Worm (Caenorhabditis elegans): Measurements from ENCODE around the gene spc-1.

The spc-1 gene

DNA sequence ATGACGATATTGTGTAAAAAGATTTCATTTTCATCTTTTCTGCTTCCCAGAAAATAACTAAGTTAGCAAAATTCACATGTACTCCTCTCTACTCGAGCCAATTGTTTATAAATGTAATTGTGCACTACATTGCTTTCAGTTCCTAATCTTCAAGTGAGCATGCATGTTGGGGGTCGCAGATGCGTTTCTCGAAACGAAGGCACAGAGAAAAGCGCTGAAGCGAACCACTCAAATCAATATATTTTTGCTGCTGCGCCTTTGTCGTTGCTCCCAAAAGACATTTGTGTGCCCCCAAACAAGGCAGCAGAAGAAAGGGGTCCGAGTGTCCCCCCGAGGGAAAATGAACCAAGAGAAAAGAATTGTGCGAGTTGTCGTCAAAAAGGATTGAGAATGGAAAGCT lies 646 bp downstream of the spc-1 start:
- TF ChIP-seq unc-39 (tag; optimal IDR thresholded peaks at IDR 0.05) (no peak), nhr-237 (tag; optimal IDR thresholded peaks at IDR 0.05) (no peak), ztf-11 (tag; optimal IDR thresholded peaks at IDR 0.05) (no peak), blmp-1 (tag; optimal IDR thresholded peaks at IDR 0.05) (no peak), ces-1 (GFP tag; optimal IDR thresholded peaks at IDR 0.05) (peak; percentile 94), flh-1 (GFP tag; optimal IDR thresholded peaks at IDR 0.05) (no peak)

- TF ChIP-seq elt-1 (tag; optimal IDR thresholded peaks at IDR 0.05; ENCODE audit: borderline replicate concordance, insufficient read depth) (no peak), cnd-1 (tag; optimal IDR thresholded peaks at IDR 0.05) (no peak), zip-8 (tag; optimal IDR thresholded peaks at IDR 0.05) (no peak), drap-1 (GFP tag; optimal IDR thresholded peaks at IDR 0.05) (no peak), elt-3 (tag; optimal IDR thresholded peaks at IDR 0.05) (no peak), unc-120 (tag; optimal IDR thresholded peaks at IDR 0.05; ENCODE audit: poor library complexity, severe bottlenecking) (no peak), ceh-39 (tag; optimal IDR thresholded peaks at IDR 0.05) (no peak), sptf-1 (tag; optimal IDR thresholded peaks at IDR 0.05) (no peak), nhr-12 (tag; optimal IDR thresholded peaks at IDR 0.05) (no peak), sem-2 (GFP tag; optimal IDR thresholded peaks at IDR 0.05) (no peak), mep-1 (tag; optimal IDR thresholded peaks at IDR 0.05) (no peak), ham-2 (GFP tag; optimal IDR thresholded peaks at IDR 0.05) (no peak), pha-4 (tag; optimal IDR thresholded peaks at IDR 0.05) (no peak), tbx-8 (GFP tag; optimal IDR thresholded peaks at IDR 0.05) (no peak), snpc-4 (tag; optimal IDR thresholded peaks at IDR 0.05) (no peak), mls-2 (tag; optimal IDR thresholded peaks at IDR 0.05) (no peak), ceh-43 (GFP tag; optimal IDR thresholded peaks at IDR 0.05) (no peak)
These were observed 7.3 kb downstream of the spc-1 start for ce11 chrX:3119606-3120005.

DNA sequence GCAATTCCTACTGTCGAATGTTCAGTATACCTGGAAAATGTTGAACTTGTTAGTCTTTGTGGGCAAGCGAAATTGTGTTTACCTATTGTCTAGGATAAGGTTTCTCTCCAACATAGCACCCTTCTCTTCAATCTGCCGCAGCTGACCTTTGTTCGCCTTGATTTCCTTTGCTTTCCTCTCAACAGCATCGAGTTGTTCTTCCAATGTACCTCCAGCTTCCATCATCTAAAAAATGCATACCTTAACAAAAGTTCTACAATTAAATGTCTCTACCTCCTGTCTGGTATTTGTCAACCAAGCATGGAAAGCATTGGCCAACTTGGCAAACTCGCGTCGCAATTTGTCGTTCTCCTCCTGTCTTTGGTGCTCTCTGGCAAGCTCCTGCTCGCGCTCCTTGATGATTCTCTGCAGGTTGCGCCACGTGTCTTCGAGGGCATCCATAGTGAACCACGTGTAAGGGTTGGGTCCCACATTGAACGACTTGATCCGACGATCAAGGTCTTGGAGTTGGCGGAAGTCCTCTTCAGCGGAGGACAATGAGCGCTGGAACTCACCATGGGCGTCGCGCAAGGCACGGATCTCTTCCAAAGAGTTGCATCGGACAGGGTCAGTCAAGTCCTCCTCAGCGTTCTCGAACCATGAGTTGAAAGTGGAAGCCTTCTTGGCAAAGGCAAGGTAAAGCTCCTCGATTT lies 8.1 kb downstream of the spc-1 start:
- TF ChIP-seq cnd-1 (tag; optimal IDR thresholded peaks at IDR 0.05) (no peak), snpc-4 (tag; optimal IDR thresholded peaks at IDR 0.05) (no peak), drap-1 (GFP tag; optimal IDR thresholded peaks at IDR 0.05) (no peak), pha-4 (tag; optimal IDR thresholded peaks at IDR 0.05) (no peak), bed-3 (GFP tag; optimal IDR thresholded peaks at IDR 0.05) (no peak), ceh-43 (GFP tag; optimal IDR thresholded peaks at IDR 0.05) (no peak), ztf-11 (tag; optimal IDR thresholded peaks at IDR 0.05) (no peak), sptf-1 (tag; optimal IDR thresholded peaks at IDR 0.05) (no peak), unc-120 (tag; optimal IDR thresholded peaks at IDR 0.05; ENCODE audit: poor library complexity, severe bottlenecking) (no peak), lin-32 (GFP tag; optimal IDR thresholded peaks at IDR 0.05) (no peak), mep-1 (tag; optimal IDR thresholded peaks at IDR 0.05) (no peak), nhr-237 (tag; optimal IDR thresholded peaks at IDR 0.05) (no peak), unc-62 (GFP tag; optimal IDR thresholded peaks at IDR 0.05) (no peak), unc-39 (tag; optimal IDR thresholded peaks at IDR 0.05) (no peak), M03D4.4 (tag; optimal IDR thresholded peaks at IDR 0.05) (no peak), ceh-83 (GFP tag; optimal IDR thresholded peaks at IDR 0.05) (no peak), hlh-1 (tag; optimal IDR thresholded peaks at IDR 0.05) (no peak), sem-2 (GFP tag; optimal IDR thresholded peaks at IDR 0.05) (no peak)

- no peak for TF ChIP-seq lsy-2 (tag; optimal IDR thresholded peaks at IDR 0.05)
- no peak for TF ChIP-seq ceh-43 (GFP tag; optimal IDR thresholded peaks at IDR 0.05)
- TF ChIP-seq nhr-76 (tag; optimal IDR thresholded peaks at IDR 0.05), result no peak
- TF ChIP-seq tbx-8 (GFP tag; optimal IDR thresholded peaks at IDR 0.05), result no peak
- no peak for TF ChIP-seq elt-1 (tag; optimal IDR thresholded peaks at IDR 0.05; ENCODE audit: borderline replicate concordance, insufficient read depth)
- TF ChIP-seq mep-1 (tag; optimal IDR thresholded peaks at IDR 0.05), result no peak
- no peak for TF ChIP-seq unc-39 (tag; optimal IDR thresholded peaks at IDR 0.05)
- TF ChIP-seq unc-62 (GFP tag; optimal IDR thresholded peaks at IDR 0.05), result no peak
- TF ChIP-seq mls-2 (tag; optimal IDR thresholded peaks at IDR 0.05), result no peak
- no peak for TF ChIP-seq M03D4.4 (tag; optimal IDR thresholded peaks at IDR 0.05)
- no peak for TF ChIP-seq hlh-1 (tag; optimal IDR thresholded peaks at IDR 0.05)
- no peak for TF ChIP-seq sem-2 (GFP tag; optimal IDR thresholded peaks at IDR 0.05)
These were observed 9.7 kb downstream of the spc-1 start for ce11 chrX:3117204-3117603.
